Fruit fly (Drosophila melanogaster): ENCODE results near the gene Lim3.
A peak's percentile ranks its signal among the peaks of the same experiment; 100 is the strongest.

Lim3 gene

dm6 chr2L:19146047-19146446 lies 37.8 kb upstream of the Lim3 start:
- TF ChIP-seq GATAd (GFP tag; optimal IDR thresholded peaks at IDR 0.05) (no peak), Rel (GFP tag; optimal IDR thresholded peaks at IDR 0.05) (no peak), Rel (tag; optimal IDR thresholded peaks at IDR 0.05) (no peak), h (GFP tag; optimal IDR thresholded peaks at IDR 0.05) (peak; percentile 22), sage (GFP tag; optimal IDR thresholded peaks at IDR 0.05) (no peak), br (GFP tag; optimal IDR thresholded peaks at IDR 0.05) (no peak), foxo (GFP tag; optimal IDR thresholded peaks at IDR 0.05) (no peak), fru (GFP tag; optimal IDR thresholded peaks at IDR 0.05) (peak; percentile 21), woc (GFP tag; optimal IDR thresholded peaks at IDR 0.05) (peak; percentile 33), psq (GFP tag; optimal IDR thresholded peaks at IDR 0.05) (peak; percentile 13)

- TF ChIP-seq ey (GFP tag; optimal IDR thresholded peaks at IDR 0.05) (no peak), OdsH (GFP tag; optimal IDR thresholded peaks at IDR 0.05) (no peak), psq (GFP tag; optimal IDR thresholded peaks at IDR 0.05) (peak; percentile 64), woc (GFP tag; optimal IDR thresholded peaks at IDR 0.05) (no peak), brk (GFP tag; optimal IDR thresholded peaks at IDR 0.05) (no peak), pan (optimal IDR thresholded peaks at IDR 0.05) (peak; percentile 6), Sp1 (GFP tag; optimal IDR thresholded peaks at IDR 0.05) (no peak), foxo (GFP tag; optimal IDR thresholded peaks at IDR 0.05) (no peak), tai (GFP tag; optimal IDR thresholded peaks at IDR 0.05) (no peak)
These were observed 35.9 kb upstream of the Lim3 start for dm6 chr2L:19144115-19144514.

dm6 chr2L:19142176-19142870 lies 34.1 kb upstream of the Lim3 start:
- no peak for TF ChIP-seq sv (GFP tag; optimal IDR thresholded peaks at IDR 0.05)
- TF ChIP-seq tai (GFP tag; optimal IDR thresholded peaks at IDR 0.05): no peak
- TF ChIP-seq psq (GFP tag; optimal IDR thresholded peaks at IDR 0.05): peak; percentile 44
- TF ChIP-seq CrebA (GFP tag; optimal IDR thresholded peaks at IDR 0.05; ENCODE audit: borderline replicate concordance): no peak
- TF ChIP-seq sage (GFP tag; optimal IDR thresholded peaks at IDR 0.05): peak; percentile 46
- no peak for TF ChIP-seq dsf (GFP tag; optimal IDR thresholded peaks at IDR 0.05; ENCODE audit: borderline replicate concordance)
- peak; percentile 58 for TF ChIP-seq rgr (GFP tag; optimal IDR thresholded peaks at IDR 0.05)
- no peak for TF ChIP-seq jim (GFP tag; optimal IDR thresholded peaks at IDR 0.05)
- TF ChIP-seq ey (GFP tag; optimal IDR thresholded peaks at IDR 0.05): peak; percentile 56
- peak; percentile 38 for TF ChIP-seq Hnf4 (GFP tag; optimal IDR thresholded peaks at IDR 0.05)
- no peak for TF ChIP-seq brk (GFP tag; optimal IDR thresholded peaks at IDR 0.05)
- TF ChIP-seq Sp1 (GFP tag; optimal IDR thresholded peaks at IDR 0.05): peak; percentile 45
- no peak for TF ChIP-seq pan (optimal IDR thresholded peaks at IDR 0.05)
- peak; percentile 61 for TF ChIP-seq fru (GFP tag; optimal IDR thresholded peaks at IDR 0.05)
- TF ChIP-seq OdsH (GFP tag; optimal IDR thresholded peaks at IDR 0.05): peak; percentile 62
- TF ChIP-seq lola (GFP tag; optimal IDR thresholded peaks at IDR 0.05): no peak
- TF ChIP-seq foxo (GFP tag; optimal IDR thresholded peaks at IDR 0.05): peak in 1 of 2 experiments; percentile 48
- TF ChIP-seq HLH106 (tag; optimal IDR thresholded peaks at IDR 0.05): peak; percentile 32
- TF ChIP-seq h (GFP tag; optimal IDR thresholded peaks at IDR 0.05): peak; percentile 47
- TF ChIP-seq Myc (optimal IDR thresholded peaks at IDR 0.05): no peak
- TF ChIP-seq Rel (GFP tag; optimal IDR thresholded peaks at IDR 0.05): no peak
- peak; percentile 37 for TF ChIP-seq Rel (tag; optimal IDR thresholded peaks at IDR 0.05)
- peak; percentile 34 for TF ChIP-seq br (GFP tag; optimal IDR thresholded peaks at IDR 0.05)

DNA sequence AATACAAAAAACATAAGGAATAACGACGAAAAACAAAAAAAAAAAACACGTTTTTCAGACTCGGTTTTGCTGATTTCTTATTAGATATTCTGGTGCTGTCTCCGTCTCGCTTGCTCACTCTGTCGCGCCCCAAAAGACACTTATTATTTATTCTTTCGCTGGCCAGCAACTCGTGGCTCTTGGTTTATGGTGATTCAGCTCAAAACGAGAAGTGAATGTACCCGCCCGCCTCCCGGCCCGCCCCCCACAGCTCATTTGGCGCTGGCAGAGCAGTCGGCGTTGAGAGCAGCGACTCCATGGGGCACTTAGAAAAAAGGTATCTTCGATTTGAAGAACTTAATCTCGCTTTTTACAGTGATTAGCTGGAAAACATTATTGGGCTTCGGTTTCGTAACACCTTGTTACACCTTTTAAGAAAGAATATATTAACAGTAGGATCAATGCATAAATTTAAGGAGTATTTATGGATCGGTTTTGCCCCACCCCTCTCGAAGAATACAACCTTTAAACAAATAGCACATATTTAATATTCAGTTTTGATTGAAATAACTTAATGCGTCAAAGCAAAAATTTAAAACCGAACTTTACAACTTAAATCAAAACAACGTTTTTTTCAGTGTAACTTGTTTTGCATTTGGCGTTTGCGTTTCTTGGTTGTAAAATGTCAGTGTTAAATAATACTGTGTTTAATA lies 33.4 kb upstream of the Lim3 start:
- TF ChIP-seq CG9705 (GFP tag; optimal IDR thresholded peaks at IDR 0.05): peak; percentile 81
- TF ChIP-seq pan (optimal IDR thresholded peaks at IDR 0.05): no peak
- no peak for TF ChIP-seq usp (GFP tag; optimal IDR thresholded peaks at IDR 0.05)
- TF ChIP-seq brk (GFP tag; optimal IDR thresholded peaks at IDR 0.05): peak; percentile 58
- TF ChIP-seq sage (GFP tag; optimal IDR thresholded peaks at IDR 0.05): peak; percentile 77
- peak; percentile 21 to 90 for TF ChIP-seq foxo (GFP tag; optimal IDR thresholded peaks at IDR 0.05)
- no peak for TF ChIP-seq N (GFP tag; optimal IDR thresholded peaks at IDR 0.05)
- TF ChIP-seq Hr83 (GFP tag; optimal IDR thresholded peaks at IDR 0.05; ENCODE audit: poor library complexity, severe bottlenecking): no peak
- TF ChIP-seq h (GFP tag; optimal IDR thresholded peaks at IDR 0.05): peak; percentile 91
- TF ChIP-seq Hnf4 (GFP tag; optimal IDR thresholded peaks at IDR 0.05): peak; percentile 74
- peak; percentile 63 for TF ChIP-seq tai (GFP tag; optimal IDR thresholded peaks at IDR 0.05)
- TF ChIP-seq jim (GFP tag; optimal IDR thresholded peaks at IDR 0.05): no peak
- TF ChIP-seq dl (GFP tag; optimal IDR thresholded peaks at IDR 0.05; ENCODE audit: insufficient read depth in 1 of 2, partially characterized antibody in 2 of 2): no peak
- peak; percentile 91 for TF ChIP-seq HLH106 (tag; optimal IDR thresholded peaks at IDR 0.05)
- TF ChIP-seq rgr (GFP tag; optimal IDR thresholded peaks at IDR 0.05): peak; percentile 87
- TF ChIP-seq dmrt93B (GFP tag; optimal IDR thresholded peaks at IDR 0.05): peak; percentile 81
- peak; percentile 65 for TF ChIP-seq dsf (GFP tag; optimal IDR thresholded peaks at IDR 0.05; ENCODE audit: borderline replicate concordance)
- no peak for TF ChIP-seq Abd-B (GFP tag; optimal IDR thresholded peaks at IDR 0.05)
- TF ChIP-seq GATAd (GFP tag; optimal IDR thresholded peaks at IDR 0.05): no peak
- TF ChIP-seq Myc (optimal IDR thresholded peaks at IDR 0.05): no peak
- peak; percentile 79 for TF ChIP-seq psq (GFP tag; optimal IDR thresholded peaks at IDR 0.05)
- TF ChIP-seq sv (GFP tag; optimal IDR thresholded peaks at IDR 0.05): peak; percentile 63
- peak; percentile 56 for TF ChIP-seq Rel (GFP tag; optimal IDR thresholded peaks at IDR 0.05)
- TF ChIP-seq Rel (tag; optimal IDR thresholded peaks at IDR 0.05): peak; percentile 26
- no peak for TF ChIP-seq lola (GFP tag; optimal IDR thresholded peaks at IDR 0.05)
- peak; percentile 89 for TF ChIP-seq br (GFP tag; optimal IDR thresholded peaks at IDR 0.05)
- peak; percentile 95 for TF ChIP-seq Dfd (GFP tag; optimal IDR thresholded peaks at IDR 0.05)
- peak; percentile 87 for TF ChIP-seq fru (GFP tag; optimal IDR thresholded peaks at IDR 0.05)
- peak; percentile 8 for TF ChIP-seq CrebA (GFP tag; optimal IDR thresholded peaks at IDR 0.05; ENCODE audit: borderline replicate concordance)
- no peak for TF ChIP-seq Mio (GFP tag; optimal IDR thresholded peaks at IDR 0.05)
- peak; percentile 58 for TF ChIP-seq CG32264 (GFP tag; optimal IDR thresholded peaks at IDR 0.05)
- peak; percentile 10 for TF ChIP-seq Dif (GFP tag; optimal IDR thresholded peaks at IDR 0.05; ENCODE audit: partially characterized antibody)
- TF ChIP-seq woc (GFP tag; optimal IDR thresholded peaks at IDR 0.05): peak; percentile 77

All from whole organism, wandering third instar larva.